Worm (Caenorhabditis elegans) whole organism, dauer: Measurements from ENCODE around the gene eral-1.

Experiments used
- unc-62 ChIP-seq: sonication (generic microtip); optimal IDR thresholded peaks from 2 replicates; lab custom pipeline; 2017; ENCODE audit warnings: missing biosample characterization, missing genetic modification reagents, missing genetic modification characterization

eral-1 gene

DNA sequence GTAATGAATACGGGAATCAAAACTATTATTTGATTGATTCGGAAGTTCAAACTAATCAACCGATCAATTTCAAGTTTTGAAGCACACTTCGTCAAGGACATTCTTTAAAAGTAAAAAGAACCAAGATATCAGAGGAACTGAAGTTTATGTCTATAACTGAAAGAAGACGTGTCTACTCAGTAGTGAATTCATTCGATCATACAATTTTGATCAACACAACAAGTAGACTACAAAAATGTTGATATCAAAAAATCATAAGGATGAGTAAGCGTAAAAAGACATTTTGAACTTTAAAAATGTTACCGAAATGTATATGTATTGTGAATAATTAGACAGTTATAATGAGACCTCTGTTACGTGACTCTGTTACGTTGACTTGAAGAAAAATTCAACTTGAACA is 46.8 kb downstream of the eral-1 start, which contains the start of gene sra-4:
sra-4 (minus strand) TSS at position 101 of the 400 bp plus-strand sequence.
- no peak for TF ChIP-seq unc-62 (GFP tag; lab: Kevin White, UChicago)

DNA sequence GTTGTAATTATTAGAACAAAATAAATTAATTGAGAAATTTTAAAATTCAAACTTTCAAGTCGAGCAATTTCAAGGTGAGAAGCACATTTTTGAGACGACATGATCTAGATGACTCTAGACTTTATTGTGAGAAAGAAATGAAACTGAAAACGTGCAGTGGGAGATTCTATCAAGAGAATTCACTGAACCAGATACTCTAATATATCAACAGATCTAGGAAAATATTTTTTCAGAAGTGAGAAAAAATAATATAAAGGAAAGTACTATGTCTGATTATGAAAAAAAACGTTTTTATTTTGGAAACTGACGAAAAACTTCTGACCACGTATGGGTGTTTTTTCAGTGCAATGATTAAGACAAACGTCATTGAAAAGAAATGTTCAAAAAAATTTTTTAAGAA is 48.8 kb downstream of the eral-1 start, which contains the start of gene sra-3:
sra-3 (minus strand) TSS at position 101 of the 400 bp plus-strand sequence.
- no peak for TF ChIP-seq unc-62 (GFP tag; lab: Kevin White, UChicago)
